Fruit fly (Drosophila melanogaster) whole organism, prepupa: ENCODE data around the gene Tango10.

Experiments
- CG8119 ChIP-seq: fragments of 200-800 bp; sonication (Bioruptor generic); IDR thresholded peaks from 3 replicates; pipeline ENCODE4 v1.3.6; 2022; ENCODE audit warnings: missing biosample characterization, missing genetic modification characterization
- Eip93F ChIP-seq: fragments of 200-800 bp; sonication (Bioruptor generic); optimal IDR thresholded peaks from 2 replicates; lab custom pipeline; 2016; ENCODE audit warnings: missing biosample characterization, mild to moderate bottlenecking, missing genetic modification characterization
- OdsH ChIP-seq: fragments of 200-800 bp; sonication (Bioruptor generic); optimal IDR thresholded peaks from 3 replicates; lab custom pipeline; 2016; ENCODE audit warnings: missing biosample characterization, missing genetic modification characterization
- Sox102F ChIP-seq: fragments of 200-800 bp; sonication (Bioruptor generic); optimal IDR thresholded peaks from 2 replicates; lab custom pipeline; 2016; ENCODE audit warnings: missing biosample characterization, mild to moderate bottlenecking, missing genetic modification characterization
- lz ChIP-seq: fragments of 200-800 bp; sonication (Bioruptor generic); optimal IDR thresholded peaks from 3 replicates; lab custom pipeline; 2016; ENCODE audit warnings: missing biosample characterization, missing genetic modification characterization

DNA sequence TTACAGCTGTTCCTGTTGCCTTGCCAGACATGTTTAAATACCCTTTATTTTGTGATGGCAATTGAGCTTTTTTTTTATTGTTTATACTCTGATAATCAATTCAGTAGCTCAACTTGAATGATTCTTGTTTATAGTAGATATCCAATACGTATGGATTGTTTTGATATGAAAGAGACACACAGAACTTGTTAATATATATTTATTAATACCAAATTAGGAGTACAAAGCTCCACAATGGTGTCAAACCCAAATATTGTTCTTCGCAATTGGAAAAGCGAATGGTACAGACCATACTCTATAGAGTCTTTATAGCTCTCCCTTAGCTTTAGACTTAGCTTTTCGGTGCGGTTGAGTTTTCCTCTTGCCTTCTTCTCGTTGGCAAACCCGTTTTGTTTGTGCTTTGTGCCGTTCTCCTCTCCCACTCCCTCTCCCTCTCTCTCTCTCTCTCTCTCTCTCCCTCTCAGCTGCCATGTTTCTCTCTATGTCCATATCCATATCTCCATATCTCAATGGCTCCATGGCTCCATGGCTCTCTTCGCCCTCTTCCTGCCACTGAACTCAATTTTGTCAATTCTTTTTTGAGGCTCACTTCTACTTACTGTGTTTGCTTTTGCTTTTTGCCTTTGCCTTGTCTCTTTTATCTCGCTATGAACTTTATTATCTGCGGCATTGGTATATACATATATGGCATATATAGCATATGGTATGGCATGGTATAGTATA is 34.0 kb upstream of the Tango10 start:
- TF ChIP-seq OdsH (GFP tag; lab: Kevin White, UChicago) (peak; percentile 82), Sox102F (GFP tag; lab: Kevin White, UChicago) (peak; percentile 70), lz (peak; percentile 77), CG8119 (GFP tag; lab: Robert Waterston, UW) (peak; percentile 76), Eip93F (peak; percentile 59)
